Fruit fly (Drosophila melanogaster) whole organism, wandering third instar larva: ENCODE measurements around the gene SppL.

Experiments
- Dfd ChIP-seq: fragments of >200 bp; optimal IDR thresholded peaks from 2 replicates; lab custom pipeline; 2017; ENCODE audit warnings: missing biosample characterization, missing genetic modification characterization
- dmrt93B ChIP-seq: fragments of 200-800 bp; sonication (Bioruptor generic); optimal IDR thresholded peaks from 2 replicates; lab custom pipeline; 2018; ENCODE audit warnings: missing biosample characterization, mild to moderate bottlenecking, missing genetic modification characterization

DNA sequence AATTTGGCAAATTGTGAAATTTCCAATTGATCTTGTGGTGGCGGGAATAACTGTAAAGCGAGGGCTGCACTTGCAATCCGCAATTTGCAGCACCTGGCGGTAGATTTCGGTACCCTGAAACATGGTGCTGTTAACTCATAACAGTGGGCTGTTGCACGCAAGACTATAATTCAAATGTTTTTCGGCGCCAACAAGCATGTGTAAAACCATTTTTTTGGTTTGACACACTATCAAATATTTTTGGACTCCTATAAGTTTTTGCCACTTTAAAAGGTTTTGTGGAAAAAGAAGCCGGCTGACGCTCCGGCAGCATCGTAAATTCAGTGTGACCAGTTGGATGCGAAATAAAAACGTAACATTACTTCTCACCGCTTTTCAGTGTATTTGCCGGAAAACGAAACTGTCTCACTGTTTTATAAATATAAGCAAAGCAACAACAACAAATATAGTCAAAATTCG, 30.5 kb upstream of the SppL start, which contains the start of the genes CG14545 and CG5886:
- TF ChIP-seq dmrt93B (GFP tag; lab: Kevin White, UChicago) (no peak), Dfd (GFP tag; lab: Kevin White, UChicago) (no peak)
